Worm (Caenorhabditis elegans) whole organism, L2 larva: Measurements from ENCODE around the gene F12A10.9.
A peak's percentile ranks its signal among the peaks of the same experiment; 100 is the strongest.

Experiments used
- aly-2 ChIP-seq: fragments of 150-350 bp; optimal IDR thresholded peaks from 2 replicates; lab custom pipeline; 2014; ENCODE audit warnings: missing biosample characterization, missing genetic modification characterization
- ama-1 ChIP-seq: fragments of 150-350 bp; optimal IDR thresholded peaks from 2 replicates; lab custom pipeline; 2018; ENCODE audit warnings: inconsistent platforms
- ceh-82 ChIP-seq: fragments of 150-350 bp; optimal IDR thresholded peaks from 2 replicates; lab custom pipeline; 2014; ENCODE audit warnings: missing biosample characterization, missing genetic modification characterization
- mab-5 ChIP-seq: fragments of 150-350 bp; optimal IDR thresholded peaks from 2 replicates; lab custom pipeline; 2014; ENCODE audit warnings: missing biosample characterization, missing genetic modification characterization
- unc-62 ChIP-seq: fragments of 150-350 bp; optimal IDR thresholded peaks from 2 replicates; lab custom pipeline; 2014; ENCODE audit warnings: missing biosample characterization, missing genetic modification reagents, missing genetic modification characterization

- TF ChIP-seq unc-62 (no peak), aly-2 (tag; lab: Kevin White, UChicago) (no peak), ama-1 (lab: Kevin White, UChicago) (peak; percentile 93), mab-5 (tag; lab: Kevin White, UChicago) (no peak), ceh-82 (tag; lab: Kevin White, UChicago) (no peak)
Measured at ce11 chrII:5544145-5544515, 45.6 kb downstream of the F12A10.9 start.
